Worm (Caenorhabditis elegans) whole organism, midembryonic: ENCODE data around the gene anat-1.

Experiments used
- T22C8.4 ChIP-seq: fragments of 200-800 bp; sonication (Bioruptor generic); IDR thresholded peaks from 2 replicates; pipeline ENCODE4 v1.3.6; 2022; ENCODE audit warnings: missing genetic modification characterization, missing compliant biosample characterization
- cog-1 ChIP-seq: sonication (generic microtip); optimal IDR thresholded peaks from 2 replicates; lab custom pipeline; 2016; ENCODE audit warnings: missing genetic modification characterization, missing compliant biosample characterization
- flt-1 ChIP-seq: fragments of 200-800 bp; sonication (Bioruptor generic); IDR thresholded peaks from 2 replicates; pipeline ENCODE4 v1.3.6; 2022; ENCODE audit warnings: missing genetic modification characterization, missing compliant biosample characterization
- klf-2 ChIP-seq: fragments of 200-800 bp; sonication (Bioruptor generic); conservative IDR thresholded peaks from 2 replicates; pipeline ENCODE4 v1.3.6; 2022; ENCODE audit warnings: missing genetic modification reagents, missing genetic modification characterization, missing compliant biosample characterization
- med-1 ChIP-seq: sonication (generic microtip); optimal IDR thresholded peaks from 2 replicates; lab custom pipeline; 2017; ENCODE audit warnings: missing genetic modification characterization, mild to moderate bottlenecking, missing compliant biosample characterization, antibody characterized with exemption, missing genetic modification reagents; ENCODE audit not compliant: insufficient read depth
- ref-1 ChIP-seq: fragments of 200-800 bp; sonication (Bioruptor generic); conservative IDR thresholded peaks from 2 replicates; pipeline ENCODE4 v1.3.6; 2022; ENCODE audit warnings: missing genetic modification reagents, missing genetic modification characterization, missing compliant biosample characterization
- tab-1 ChIP-seq: fragments of 200-800 bp; sonication (Bioruptor generic); IDR thresholded peaks from 2 replicates; pipeline ENCODE4 v1.3.6; 2022; ENCODE audit warnings: missing genetic modification characterization, missing compliant biosample characterization
- ztf-23 ChIP-seq: fragments of 200-800 bp; sonication (Bioruptor generic); IDR thresholded peaks from 2 replicates; pipeline ENCODE4 v1.3.6; 2022; ENCODE audit warnings: missing genetic modification reagents, missing genetic modification characterization, missing compliant biosample characterization
- ztf-29 ChIP-seq: fragments of 200-800 bp; sonication (Bioruptor generic); IDR thresholded peaks from 2 replicates; pipeline ENCODE4 v1.3.6; 2022; ENCODE audit warnings: missing genetic modification reagents, missing genetic modification characterization, missing compliant biosample characterization

The anat-1 gene

DNA sequence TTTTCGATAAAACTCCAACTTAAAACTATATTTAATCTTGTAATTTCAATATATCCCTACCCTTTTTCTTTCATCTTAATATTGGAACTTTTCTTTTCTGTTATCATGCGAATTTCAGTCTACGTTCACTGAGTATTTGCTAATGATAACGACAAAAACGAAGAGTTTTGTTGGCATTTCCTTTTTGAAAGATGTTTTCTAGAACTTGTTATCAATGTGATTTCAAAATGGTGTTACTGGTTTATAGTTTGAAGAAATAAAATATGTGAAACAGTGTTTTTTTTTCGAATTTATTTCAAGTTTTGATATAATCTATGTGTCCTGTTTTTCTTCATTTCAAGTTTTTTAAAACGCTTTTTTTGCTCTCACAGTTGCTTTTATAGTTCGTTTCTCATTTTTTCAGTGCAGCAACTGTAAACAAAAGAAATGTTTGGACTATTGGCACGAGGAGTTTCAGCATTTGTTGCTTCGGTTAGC lies at the start of gene anat-1:
TSS of gene anat-1 (plus strand) at position 427 of the 477 bp plus-strand sequence.
- TF ChIP-seq klf-2 (GFP tag; lab: Robert Waterston, UW): no peak
- no peak for TF ChIP-seq flt-1
- TF ChIP-seq ztf-23 (GFP tag; lab: Robert Waterston, UW): no peak
- no peak for TF ChIP-seq T22C8.4 (GFP tag; lab: Robert Waterston, UW)
- no peak for TF ChIP-seq cog-1 (tag; lab: Kevin White, UChicago)

DNA sequence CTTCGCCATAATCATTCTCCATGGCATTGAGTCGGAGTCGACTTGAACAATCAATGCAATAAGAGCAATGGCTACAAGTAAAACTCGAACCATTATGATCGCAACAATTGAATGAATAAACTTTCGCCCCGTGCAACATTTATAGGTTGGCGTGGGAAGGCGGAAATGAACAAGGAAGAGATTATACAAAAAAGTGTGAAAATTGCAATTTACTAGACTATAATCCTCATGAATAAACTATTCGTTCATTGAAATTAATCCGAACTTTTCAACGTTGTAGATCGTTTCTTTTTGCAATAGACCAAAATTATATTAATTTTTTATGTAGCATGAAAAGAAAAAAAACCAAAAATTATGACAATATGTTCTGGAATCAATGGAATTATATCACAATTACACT lies 30.4 kb upstream of the anat-1 start, which contains the start of gene Y73B6A.3:
TSS of gene Y73B6A.3 (minus strand) at position 101 of the 400 bp plus-strand sequence.
- TF ChIP-seq klf-2 (GFP tag; lab: Robert Waterston, UW) (no peak), T22C8.4 (GFP tag; lab: Robert Waterston, UW) (no peak), med-1 (GFP tag; lab: Kevin White, UChicago) (no peak)

DNA sequence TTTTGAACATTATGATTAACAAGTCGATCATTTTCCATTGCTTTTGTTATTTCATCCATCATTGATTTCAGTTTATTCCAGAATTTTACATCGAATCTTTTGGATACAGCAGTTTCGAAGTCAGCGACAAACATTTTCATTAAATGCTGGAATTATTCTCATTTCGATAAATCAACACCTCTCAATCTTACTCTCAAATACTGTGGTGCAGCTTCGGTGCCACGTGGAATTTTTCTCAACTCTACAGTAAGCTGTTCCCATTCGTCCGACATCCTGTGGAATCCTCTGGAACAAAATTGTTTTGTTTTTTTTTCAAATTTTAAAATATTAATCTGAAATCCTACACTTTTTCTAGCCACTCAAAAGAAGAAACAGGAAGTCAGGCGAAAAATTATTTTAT lies 28.5 kb upstream of the anat-1 start, which contains the start of gene smg-7:
TSS of gene smg-7 (minus strand) at position 285 of the 400 bp plus-strand sequence.
- no peak for TF ChIP-seq ztf-29 (GFP tag; lab: Robert Waterston, UW)
- TF ChIP-seq tab-1: no peak
- TF ChIP-seq flt-1: no peak
- TF ChIP-seq cog-1 (tag; lab: Kevin White, UChicago): no peak
- no peak for TF ChIP-seq ref-1

- no peak for TF ChIP-seq T22C8.4 (GFP tag; lab: Robert Waterston, UW)
- TF ChIP-seq flt-1: no peak
- TF ChIP-seq tab-1: no peak
- no peak for TF ChIP-seq cog-1 (tag; lab: Kevin White, UChicago)
- TF ChIP-seq ztf-29 (GFP tag; lab: Robert Waterston, UW): no peak
- TF ChIP-seq ztf-23 (GFP tag; lab: Robert Waterston, UW): no peak
- TF ChIP-seq ref-1: no peak
- TF ChIP-seq klf-2 (GFP tag; lab: Robert Waterston, UW): no peak
- TF ChIP-seq med-1 (GFP tag; lab: Kevin White, UChicago): no peak
Observed at ce11 chrIV:6747083-6747482, 23.6 kb upstream of the anat-1 start.

ce11 chrIV:6747652-6748051 lies 23.0 kb upstream of the anat-1 start:
- TF ChIP-seq T22C8.4 (GFP tag; lab: Robert Waterston, UW) (no peak), med-1 (GFP tag; lab: Kevin White, UChicago) (no peak), flt-1 (0 out of 2 replicates have a peak, but pooled peaks have one; percentile 13), ztf-29 (GFP tag; lab: Robert Waterston, UW) (no peak), ztf-23 (GFP tag; lab: Robert Waterston, UW) (no peak), tab-1 (no peak), cog-1 (tag; lab: Kevin White, UChicago) (peak; percentile 13), ref-1 (no peak), klf-2 (GFP tag; lab: Robert Waterston, UW) (no peak)

ce11 chrIV:6748491-6748890 lies 22.1 kb upstream of the anat-1 start, which contains the start of gene lin-45:
Gene lin-45, minus strand, starts transcription at chrIV:6748572.
- TF ChIP-seq ztf-23 (GFP tag; lab: Robert Waterston, UW) (no peak), ref-1 (no peak), cog-1 (tag; lab: Kevin White, UChicago) (no peak), med-1 (GFP tag; lab: Kevin White, UChicago) (no peak)

ce11 chrIV:6750117-6750516 lies 20.5 kb upstream of the anat-1 start:
- no peak for TF ChIP-seq tab-1

ce11 chrIV:6751213-6751612 lies 19.4 kb upstream of the anat-1 start:
- TF ChIP-seq flt-1 (no peak), ztf-23 (GFP tag; lab: Robert Waterston, UW) (no peak), ref-1 (no peak), ztf-29 (GFP tag; lab: Robert Waterston, UW) (no peak), med-1 (GFP tag; lab: Kevin White, UChicago) (no peak), T22C8.4 (GFP tag; lab: Robert Waterston, UW) (no peak), cog-1 (tag; lab: Kevin White, UChicago) (no peak), tab-1 (no peak), klf-2 (GFP tag; lab: Robert Waterston, UW) (no peak)

DNA sequence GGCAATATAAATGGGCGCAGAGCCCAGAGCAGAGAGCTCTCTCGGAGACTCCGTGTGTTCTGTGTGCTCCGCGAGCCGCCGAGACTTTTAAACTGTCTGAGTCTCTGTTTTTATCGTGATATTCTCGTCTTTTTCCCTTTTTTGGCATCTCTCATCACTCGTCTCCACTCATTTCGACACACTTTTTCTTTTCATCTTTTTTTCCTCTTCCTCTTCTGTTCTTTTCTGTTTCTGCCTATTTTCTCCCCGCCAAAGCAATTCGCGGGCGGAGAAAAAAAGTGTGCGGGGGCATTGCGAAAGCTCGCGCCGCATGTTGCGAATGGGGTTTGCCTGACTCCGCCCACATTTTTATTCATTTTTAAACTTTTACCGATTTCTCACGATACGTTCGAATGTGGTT lies 14.3 kb upstream of the anat-1 start:
- peak; percentile 81 for TF ChIP-seq cog-1 (tag; lab: Kevin White, UChicago)
- peak; percentile 68 for TF ChIP-seq T22C8.4 (GFP tag; lab: Robert Waterston, UW)
- TF ChIP-seq med-1 (GFP tag; lab: Kevin White, UChicago): peak; percentile 79
- no peak; the same call in 1 of the 2 replicates for TF ChIP-seq tab-1
- TF ChIP-seq ztf-23 (GFP tag; lab: Robert Waterston, UW): peak; percentile 93
- TF ChIP-seq ztf-29 (GFP tag; lab: Robert Waterston, UW): peak; percentile 89
- TF ChIP-seq klf-2 (GFP tag; lab: Robert Waterston, UW): peak; percentile 75; the same call in 1 of the 2 replicates
- peak; percentile 92 for TF ChIP-seq flt-1
- TF ChIP-seq ref-1: peak; percentile 58

ce11 chrIV:6757011-6757410 lies 13.6 kb upstream of the anat-1 start, which contains the start of gene usp-4:
Gene usp-4, plus strand, starts transcription at chrIV:6757311.
- TF ChIP-seq klf-2 (GFP tag; lab: Robert Waterston, UW) (no peak), flt-1 (no peak), ztf-29 (GFP tag; lab: Robert Waterston, UW) (no peak), ztf-23 (GFP tag; lab: Robert Waterston, UW) (no peak), ref-1 (no peak), tab-1 (no peak), T22C8.4 (GFP tag; lab: Robert Waterston, UW) (no peak), cog-1 (tag; lab: Kevin White, UChicago) (no peak), med-1 (GFP tag; lab: Kevin White, UChicago) (no peak)
